Fruit fly (Drosophila melanogaster): ENCODE results near the gene CG13051.

The CG13051 gene

dm6 chr3L:16252255-16252654 lies 12.6 kb downstream of the CG13051 start, which contains the start of gene CG13055:
TSS of gene CG13055 (minus strand) at chr3L:16252355.
- TF ChIP-seq CG5204 (GFP tag; optimal IDR thresholded peaks at IDR 0.05) (no peak), CG12768 (GFP tag; optimal IDR thresholded peaks at IDR 0.05) (no peak), bab1 (GFP tag; optimal IDR thresholded peaks at IDR 0.05) (no peak), cic (GFP tag; optimal IDR thresholded peaks at IDR 0.05) (no peak), Hr96 (GFP tag; optimal IDR thresholded peaks at IDR 0.05) (no peak), Clk (GFP tag; optimal IDR thresholded peaks at IDR 0.05) (no peak), CG11617 (GFP tag; optimal IDR thresholded peaks at IDR 0.05) (no peak), CG1620 (GFP tag; optimal IDR thresholded peaks at IDR 0.05) (no peak), kay (GFP tag; ENCODE audit: borderline replicate concordance) (no peak), CG33017 (tag; optimal IDR thresholded peaks at IDR 0.05) (no peak), pad (GFP tag; optimal IDR thresholded peaks at IDR 0.05) (no peak), Crg-1 (GFP tag; optimal IDR thresholded peaks at IDR 0.05) (no peak), toe (GFP tag; optimal IDR thresholded peaks at IDR 0.05) (no peak), tj (GFP tag; optimal IDR thresholded peaks at IDR 0.05) (no peak), CG7101 (tag; optimal IDR thresholded peaks at IDR 0.05) (no peak)

- no peak for TF ChIP-seq CG14711 (tag; optimal IDR thresholded peaks at IDR 0.05)
- TF ChIP-seq kay (GFP tag; ENCODE audit: borderline replicate concordance) = no peak
- no peak for TF ChIP-seq Hr96 (GFP tag; optimal IDR thresholded peaks at IDR 0.05)
- TF ChIP-seq CG33017 (tag; optimal IDR thresholded peaks at IDR 0.05) = no peak
- TF ChIP-seq CG5204 (GFP tag; optimal IDR thresholded peaks at IDR 0.05) = no peak
- TF ChIP-seq pad (GFP tag; optimal IDR thresholded peaks at IDR 0.05) = no peak
- TF ChIP-seq Clk (GFP tag; optimal IDR thresholded peaks at IDR 0.05) = no peak
- no peak for TF ChIP-seq CG12768 (GFP tag; optimal IDR thresholded peaks at IDR 0.05)
- TF ChIP-seq cnc (optimal IDR thresholded peaks at IDR 0.05) = no peak
Measured at dm6 chr3L:16241296-16241695, 23.6 kb downstream of the CG13051 start.

DNA sequence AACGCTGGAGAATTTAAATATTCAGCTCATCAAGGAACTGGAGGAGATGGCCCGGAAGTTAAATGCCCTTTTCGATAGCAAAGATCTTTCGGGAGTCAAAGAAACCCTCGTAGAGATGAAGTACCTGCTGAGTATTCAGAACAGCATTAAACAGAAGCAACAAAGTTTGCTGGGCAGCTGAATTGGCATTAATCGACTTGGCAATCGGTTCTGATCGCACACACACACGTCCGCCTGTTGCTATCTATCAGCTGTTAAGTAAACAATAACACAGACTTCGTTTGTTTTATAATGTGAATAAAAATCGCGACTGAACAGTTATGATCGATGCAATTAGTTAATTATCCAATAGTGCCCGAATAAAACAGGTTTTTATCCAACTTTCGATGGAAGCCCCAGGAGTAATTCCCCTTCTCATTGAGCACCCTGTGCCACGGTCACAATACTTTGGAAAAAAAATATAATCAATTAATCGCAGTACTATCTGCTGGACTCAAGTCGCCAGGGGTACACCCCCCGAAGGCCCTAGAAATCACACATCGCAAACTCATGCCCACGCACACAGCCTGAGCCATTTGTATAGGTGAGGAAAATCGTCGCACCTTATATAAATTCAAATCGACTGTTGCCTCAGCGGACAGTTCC lies 30.9 kb downstream of the CG13051 start:
- TF ChIP-seq CG5204 (GFP tag; optimal IDR thresholded peaks at IDR 0.05) (no peak), CG12768 (GFP tag; optimal IDR thresholded peaks at IDR 0.05) (peak; percentile 70), CG7101 (tag; optimal IDR thresholded peaks at IDR 0.05) (peak; percentile 48), CG7045 (GFP tag; optimal IDR thresholded peaks at IDR 0.05) (peak; percentile 16), cnc (optimal IDR thresholded peaks at IDR 0.05) (peak in 1 of 2 experiments; percentile 53), bab1 (GFP tag; optimal IDR thresholded peaks at IDR 0.05) (no peak), Mnt (GFP tag; optimal IDR thresholded peaks at IDR 0.05) (peak; percentile 43), toe (GFP tag; optimal IDR thresholded peaks at IDR 0.05) (peak; percentile 21), CG1620 (GFP tag; optimal IDR thresholded peaks at IDR 0.05) (no peak), tj (GFP tag; optimal IDR thresholded peaks at IDR 0.05) (peak; percentile 79), CG14711 (tag; optimal IDR thresholded peaks at IDR 0.05) (peak; percentile 23), Crg-1 (GFP tag; optimal IDR thresholded peaks at IDR 0.05) (no peak), cic (GFP tag; optimal IDR thresholded peaks at IDR 0.05) (peak; percentile 65), ovo (GFP tag; optimal IDR thresholded peaks at IDR 0.05) (peak; percentile 34), kay (GFP tag; ENCODE audit: borderline replicate concordance) (peak; percentile 89), Clk (GFP tag; optimal IDR thresholded peaks at IDR 0.05) (no peak), CG33017 (tag; optimal IDR thresholded peaks at IDR 0.05) (peak; percentile 28), CG11617 (GFP tag; optimal IDR thresholded peaks at IDR 0.05) (peak; percentile 61), Hr96 (GFP tag; optimal IDR thresholded peaks at IDR 0.05) (no peak), pad (GFP tag; optimal IDR thresholded peaks at IDR 0.05) (no peak)

DNA sequence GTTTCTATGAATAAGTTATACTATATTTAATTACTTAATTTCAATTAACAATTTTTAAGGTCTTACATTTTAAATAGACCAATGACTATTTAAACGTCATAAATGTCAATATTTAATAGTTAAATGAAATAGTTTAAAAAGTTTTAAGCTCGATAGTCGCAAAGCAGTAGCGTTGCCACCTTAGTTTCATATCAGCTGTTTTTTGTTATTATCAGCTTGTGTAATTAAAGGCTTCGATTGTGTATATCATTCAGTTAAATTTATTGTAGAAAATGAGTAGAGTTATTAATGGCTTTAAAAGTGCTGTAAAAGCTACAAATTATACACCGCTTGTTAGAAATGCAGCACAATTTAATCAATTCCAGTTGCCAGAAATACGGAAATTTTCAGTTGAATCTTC lies 32.0 kb downstream of the CG13051 start, which contains the start of gene Hsc20:
TSS of gene Hsc20 (plus strand) at position 204 of the 400 bp plus-strand sequence.
- TF ChIP-seq CG1620 (GFP tag; optimal IDR thresholded peaks at IDR 0.05) = no peak
- TF ChIP-seq cnc (optimal IDR thresholded peaks at IDR 0.05) = no peak
- no peak for TF ChIP-seq CG7101 (tag; optimal IDR thresholded peaks at IDR 0.05)
- TF ChIP-seq kay (GFP tag; ENCODE audit: borderline replicate concordance) = peak; percentile 9
- peak; percentile 10 for TF ChIP-seq bab1 (GFP tag; optimal IDR thresholded peaks at IDR 0.05)

- TF ChIP-seq Mnt (GFP tag; optimal IDR thresholded peaks at IDR 0.05) = peak; percentile 54
- TF ChIP-seq CG1620 (GFP tag; optimal IDR thresholded peaks at IDR 0.05) = peak; percentile 19
- no peak for TF ChIP-seq kay (GFP tag; ENCODE audit: borderline replicate concordance)
- TF ChIP-seq tj (GFP tag; optimal IDR thresholded peaks at IDR 0.05) = no peak
- no peak for TF ChIP-seq CG11617 (GFP tag; optimal IDR thresholded peaks at IDR 0.05)
- no peak for TF ChIP-seq cnc (optimal IDR thresholded peaks at IDR 0.05)
- TF ChIP-seq Hr96 (GFP tag; optimal IDR thresholded peaks at IDR 0.05) = no peak
- no peak for TF ChIP-seq Clk (GFP tag; optimal IDR thresholded peaks at IDR 0.05)
- TF ChIP-seq cic (GFP tag; optimal IDR thresholded peaks at IDR 0.05) = peak; percentile 28
- no peak for TF ChIP-seq CG5204 (GFP tag; optimal IDR thresholded peaks at IDR 0.05)
- TF ChIP-seq pad (GFP tag; optimal IDR thresholded peaks at IDR 0.05) = no peak
- TF ChIP-seq CG33017 (tag; optimal IDR thresholded peaks at IDR 0.05) = no peak
- peak; percentile 11 for TF ChIP-seq CG7101 (tag; optimal IDR thresholded peaks at IDR 0.05)
- no peak for TF ChIP-seq CG12768 (GFP tag; optimal IDR thresholded peaks at IDR 0.05)
- no peak for TF ChIP-seq Crg-1 (GFP tag; optimal IDR thresholded peaks at IDR 0.05)
- TF ChIP-seq CG7045 (GFP tag; optimal IDR thresholded peaks at IDR 0.05) = no peak
- peak; percentile 70 for TF ChIP-seq bab1 (GFP tag; optimal IDR thresholded peaks at IDR 0.05)
- TF ChIP-seq CG14711 (tag; optimal IDR thresholded peaks at IDR 0.05) = peak; percentile 40
- TF ChIP-seq ovo (GFP tag; optimal IDR thresholded peaks at IDR 0.05) = no peak
- TF ChIP-seq toe (GFP tag; optimal IDR thresholded peaks at IDR 0.05) = no peak
Measured at dm6 chr3L:16231857-16232256, 33.0 kb downstream of the CG13051 start, which contains the start of the genes PDCD-5 and MED10. TSS of gene PDCD-5 (minus strand) at chr3L:16232038. TSS of gene MED10 (plus strand) at chr3L:16232084.

DNA sequence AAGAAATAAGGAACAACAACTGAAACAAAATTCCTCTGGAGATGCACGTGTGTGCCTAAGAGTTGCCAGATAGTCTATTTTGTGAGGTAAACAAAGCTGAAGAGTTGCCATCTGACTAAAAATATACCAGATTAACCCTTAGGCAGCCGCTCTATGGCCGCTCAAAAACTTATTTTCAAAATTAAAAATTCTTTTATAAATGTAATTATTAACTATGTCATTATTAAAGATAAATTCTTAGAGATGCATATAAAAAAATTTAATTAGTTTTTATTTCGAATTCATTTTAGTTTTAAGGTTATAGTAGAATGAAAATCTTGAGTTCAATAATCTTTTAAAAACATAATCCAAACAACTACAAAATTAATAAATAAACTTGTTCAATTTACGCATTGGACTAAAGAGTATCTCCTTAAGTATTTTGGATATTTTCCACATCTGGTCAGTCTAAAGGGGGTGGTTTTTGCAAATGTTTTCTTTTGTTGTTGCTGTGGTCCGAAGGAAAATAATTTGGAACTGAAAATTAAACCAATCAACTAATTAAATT lies 36.2 kb downstream of the CG13051 start, which contains the start of gene Tmx3:
TSS of gene Tmx3 (plus strand) at position 442 of the 547 bp plus-strand sequence.
- TF ChIP-seq cic (GFP tag; optimal IDR thresholded peaks at IDR 0.05) (peak; percentile 43), CG7045 (GFP tag; optimal IDR thresholded peaks at IDR 0.05) (peak; percentile 86), pad (GFP tag; optimal IDR thresholded peaks at IDR 0.05) (peak; percentile 58), CG33017 (tag; optimal IDR thresholded peaks at IDR 0.05) (peak; percentile 92), ovo (GFP tag; optimal IDR thresholded peaks at IDR 0.05) (peak; percentile 52), CG5204 (GFP tag; optimal IDR thresholded peaks at IDR 0.05) (peak; percentile 62), Crg-1 (GFP tag; optimal IDR thresholded peaks at IDR 0.05) (peak; percentile 85), cnc (optimal IDR thresholded peaks at IDR 0.05) (no peak), CG7101 (tag; optimal IDR thresholded peaks at IDR 0.05) (peak; percentile 93), toe (GFP tag; optimal IDR thresholded peaks at IDR 0.05) (peak; percentile 70), Hr96 (GFP tag; optimal IDR thresholded peaks at IDR 0.05) (no peak), CG12768 (GFP tag; optimal IDR thresholded peaks at IDR 0.05) (peak; percentile 76), Mnt (GFP tag; optimal IDR thresholded peaks at IDR 0.05) (peak; percentile 98), tj (GFP tag; optimal IDR thresholded peaks at IDR 0.05) (peak; percentile 54), CG11617 (GFP tag; optimal IDR thresholded peaks at IDR 0.05) (peak; percentile 81), bab1 (GFP tag; optimal IDR thresholded peaks at IDR 0.05) (peak; percentile 75), Clk (GFP tag; optimal IDR thresholded peaks at IDR 0.05) (peak; percentile 36), CG14711 (tag; optimal IDR thresholded peaks at IDR 0.05) (peak; percentile 89), CG1620 (GFP tag; optimal IDR thresholded peaks at IDR 0.05) (peak; percentile 69), kay (GFP tag; ENCODE audit: borderline replicate concordance) (peak; percentile 13)
